Worm (Caenorhabditis elegans): ENCODE measurements around the gene C16B8.2.
A peak's percentile ranks its signal among the peaks of the same experiment; 100 is the strongest.

C16B8.2 gene

DNA sequence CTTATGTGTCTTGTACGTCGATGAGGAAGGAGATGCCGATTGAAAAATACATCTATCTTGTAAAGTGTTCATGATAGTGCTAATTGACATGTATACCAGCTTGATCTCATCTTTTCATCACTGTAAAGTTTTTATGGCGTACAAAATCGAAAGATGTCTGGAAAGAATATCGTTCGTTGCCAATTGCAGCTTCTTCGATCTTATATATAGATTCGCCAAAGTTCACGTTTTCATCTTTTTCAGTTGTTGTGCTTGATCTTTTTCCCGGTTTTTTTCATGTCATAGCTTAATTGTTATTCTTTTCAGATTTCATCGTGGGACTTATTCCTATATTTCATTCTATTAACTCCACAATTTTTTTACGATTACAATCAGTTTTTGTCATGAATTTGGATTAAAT is 34.9 kb downstream of the C16B8.2 start, which contains the start of gene adt-3:
Gene adt-3, plus strand, starts transcription at position 301 of the 400 bp plus-strand sequence.
- TF ChIP-seq sox-4 (tag; optimal IDR thresholded peaks at IDR 0.05) (no peak), tbx-2 (tag; optimal IDR thresholded peaks at IDR 0.05) (no peak), elt-2 (tag; optimal IDR thresholded peaks at IDR 0.05) (no peak), C08G9.2 (tag; optimal IDR thresholded peaks at IDR 0.05) (no peak)

DNA sequence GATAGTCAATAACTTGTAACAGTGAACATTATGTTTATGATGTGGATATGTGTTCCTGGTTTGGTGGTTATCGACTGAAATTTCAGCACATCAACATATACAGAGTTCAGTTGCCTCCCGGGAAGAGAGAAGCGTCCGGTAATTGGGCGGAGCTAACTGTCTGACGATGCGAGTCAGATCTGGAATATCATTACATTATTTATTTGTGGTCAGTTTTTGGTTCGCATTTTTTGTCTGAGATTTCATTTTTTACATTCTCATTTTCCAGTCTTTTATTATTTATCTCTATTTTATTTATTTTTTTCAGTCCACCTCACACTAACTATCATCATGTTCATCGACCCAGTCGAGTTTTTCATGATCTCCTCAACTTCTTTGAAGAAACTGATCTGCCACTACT is 40.5 kb downstream of the C16B8.2 start, which contains the start of gene T22B2.1:
Gene T22B2.1, plus strand, starts transcription at position 301 of the 400 bp plus-strand sequence.
- no peak for TF ChIP-seq ceh-18 (tag; optimal IDR thresholded peaks at IDR 0.05)
- TF ChIP-seq F13H6.1 (tag; optimal IDR thresholded peaks at IDR 0.05) = no peak
- TF ChIP-seq K02D7.2 (tag; optimal IDR thresholded peaks at IDR 0.05) = no peak
- TF ChIP-seq unc-42 (tag; optimal IDR thresholded peaks at IDR 0.05) = no peak
- no peak for TF ChIP-seq ceh-30 (tag; optimal IDR thresholded peaks at IDR 0.05)
- TF ChIP-seq pha-4 (tag; optimal IDR thresholded peaks at IDR 0.05) = no peak

- TF ChIP-seq mec-3 (tag; optimal IDR thresholded peaks at IDR 0.05; ENCODE audit: borderline replicate concordance) (no peak), ama-1 (optimal IDR thresholded peaks at IDR 0.05) (no peak), dve-1 (tag; optimal IDR thresholded peaks at IDR 0.05) (no peak), sox-4 (tag; optimal IDR thresholded peaks at IDR 0.05) (no peak), hlh-8 (tag; optimal IDR thresholded peaks at IDR 0.05) (no peak), fkh-10 (GFP tag; optimal IDR thresholded peaks at IDR 0.05) (no peak), K02D7.2 (tag; optimal IDR thresholded peaks at IDR 0.05) (no peak), pax-1 (tag; optimal IDR thresholded peaks at IDR 0.05) (no peak), rnt-1 (tag; optimal IDR thresholded peaks at IDR 0.05) (no peak), ceh-6 (GFP tag; optimal IDR thresholded peaks at IDR 0.05) (no peak), zip-5 (tag; optimal IDR thresholded peaks at IDR 0.05) (no peak), ref-2 (tag; optimal IDR thresholded peaks at IDR 0.05) (no peak), F13H6.1 (tag; optimal IDR thresholded peaks at IDR 0.05) (no peak), pha-4 (tag; optimal IDR thresholded peaks at IDR 0.05) (no peak), syd-9 (tag; optimal IDR thresholded peaks at IDR 0.05) (no peak), ceh-24 (tag; optimal IDR thresholded peaks at IDR 0.05) (no peak)
These were observed 45.5 kb downstream of the C16B8.2 start for ce11 chrX:3920747-3921146.

DNA sequence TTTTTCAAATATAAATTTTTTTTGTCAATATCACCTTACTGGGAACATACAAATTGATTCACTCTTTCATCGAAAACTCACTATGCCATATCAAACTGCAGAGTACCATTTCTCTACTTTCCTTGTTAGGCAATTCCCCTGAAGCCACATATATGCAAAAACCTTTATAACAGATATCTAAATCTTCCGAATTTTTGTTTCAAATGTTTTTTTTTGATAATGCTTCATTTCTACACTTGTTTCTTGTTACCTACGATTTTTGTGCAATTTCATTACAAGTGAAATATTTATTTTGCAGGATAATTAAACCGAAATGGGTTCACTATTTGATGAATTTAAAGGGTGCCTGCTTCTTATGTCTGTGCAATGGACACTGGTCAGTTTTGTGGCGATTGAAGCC is 46.1 kb downstream of the C16B8.2 start, which contains the start of gene T22B2.2:
Gene T22B2.2, plus strand, starts transcription at position 301 of the 400 bp plus-strand sequence.
- TF ChIP-seq ceh-30 (tag; optimal IDR thresholded peaks at IDR 0.05) (no peak), C38D4.7 (GFP tag; optimal IDR thresholded peaks at IDR 0.05) (no peak), nfya-1 (tag; optimal IDR thresholded peaks at IDR 0.05) (no peak), nhr-11 (tag; optimal IDR thresholded peaks at IDR 0.05) (no peak), unc-42 (tag; optimal IDR thresholded peaks at IDR 0.05) (no peak), hlh-13 (GFP tag; optimal IDR thresholded peaks at IDR 0.05) (no peak), ceh-18 (tag; optimal IDR thresholded peaks at IDR 0.05) (no peak), ets-4 (tag; optimal IDR thresholded peaks at IDR 0.05) (no peak), pha-4 (tag; optimal IDR thresholded peaks at IDR 0.05) (no peak)

- TF ChIP-seq hlh-30 (tag; optimal IDR thresholded peaks at IDR 0.05; ENCODE audit: insufficient read depth) (no peak), C08G9.2 (tag; optimal IDR thresholded peaks at IDR 0.05) (no peak), rnt-1 (tag; optimal IDR thresholded peaks at IDR 0.05) (no peak), nhr-11 (tag; optimal IDR thresholded peaks at IDR 0.05) (no peak), ztf-16 (tag; optimal IDR thresholded peaks at IDR 0.05) (no peak), ttx-3 (tag; optimal IDR thresholded peaks at IDR 0.05) (no peak), che-1 (tag; optimal IDR thresholded peaks at IDR 0.05) (no peak), lin-11 (tag; optimal IDR thresholded peaks at IDR 0.05) (no peak)
These were observed 46.5 kb downstream of the C16B8.2 start for ce11 chrX:3919689-3920088.

- no peak for TF ChIP-seq fkh-10 (GFP tag; optimal IDR thresholded peaks at IDR 0.05)
- no peak for TF ChIP-seq sox-4 (tag; optimal IDR thresholded peaks at IDR 0.05)
- no peak for TF ChIP-seq hlh-30 (tag; optimal IDR thresholded peaks at IDR 0.05; ENCODE audit: insufficient read depth)
- TF ChIP-seq ceh-45 (GFP tag; IDR thresholded peaks at IDR 0.05) = no peak
- TF ChIP-seq nfya-1 (tag; optimal IDR thresholded peaks at IDR 0.05) = no peak
- TF ChIP-seq dmd-4 (tag; optimal IDR thresholded peaks at IDR 0.05; ENCODE audit: borderline replicate concordance) = no peak
- no peak for TF ChIP-seq nhr-232 (tag; optimal IDR thresholded peaks at IDR 0.05)
- no peak for TF ChIP-seq K09A11.1 (tag; optimal IDR thresholded peaks at IDR 0.05; ENCODE audit: insufficient read depth)
- TF ChIP-seq sdc-2 (tag; optimal IDR thresholded peaks at IDR 0.05) = peak; percentile 64
These were observed 48.0 kb downstream of the C16B8.2 start for ce11 chrX:3918182-3918581.

All from whole organism, late embryonic.